Worm (Caenorhabditis elegans) whole organism, early embryonic: ENCODE measurements around the gene acsd-1.
A peak's percentile ranks its signal among the peaks of the same experiment; 100 is the strongest.

Source experiments
- B0310.2 ChIP-seq: sonication (generic microtip); optimal IDR thresholded peaks from 2 replicates; lab custom pipeline; 2016; ENCODE audit warnings: mild to moderate bottlenecking, missing genetic modification characterization, missing compliant biosample characterization
- F13C5.2 ChIP-seq: sonication (generic microtip); optimal IDR thresholded peaks from 2 replicates; lab custom pipeline; 2017; ENCODE audit warnings: mild to moderate bottlenecking, missing genetic modification characterization, inconsistent platforms, missing compliant biosample characterization
- aly-1 ChIP-seq: sonication (generic microtip); optimal IDR thresholded peaks from 2 replicates; lab custom pipeline; 2016; ENCODE audit warnings: missing genetic modification characterization, missing compliant biosample characterization
- ama-1 ChIP-seq: fragments of 150-350 bp; optimal IDR thresholded peaks from 2 replicates; lab custom pipeline; 2014
- ceh-13 ChIP-seq: fragments of 200-800 bp; sonication (Bioruptor generic); optimal IDR thresholded peaks from 2 replicates; lab custom pipeline; 2018; ENCODE audit warnings: mild to moderate bottlenecking, missing genetic modification characterization, missing compliant biosample characterization
- ceh-36 ChIP-seq: sonication (generic microtip); optimal IDR thresholded peaks from 2 replicates; lab custom pipeline; 2016; ENCODE audit warnings: missing genetic modification characterization, inconsistent platforms, missing compliant biosample characterization
- ets-7 ChIP-seq: sonication (generic microtip); optimal IDR thresholded peaks from 2 replicates; lab custom pipeline; 2016; ENCODE audit warnings: missing genotype, missing genetic modification characterization, missing compliant biosample characterization
- flt-1 ChIP-seq: fragments of 200-800 bp; sonication (Bioruptor generic); IDR thresholded peaks from 2 replicates; pipeline ENCODE4 v1.3.6; 2022; ENCODE audit warnings: missing genetic modification characterization, missing compliant biosample characterization
- hmbx-1 ChIP-seq: sonication (generic microtip); optimal IDR thresholded peaks from 2 replicates; lab custom pipeline; 2016; ENCODE audit warnings: mild to moderate bottlenecking, missing genetic modification characterization, missing compliant biosample characterization
- hmg-4 ChIP-seq: fragments of 200-800 bp; sonication (Bioruptor generic); optimal IDR thresholded peaks from 2 replicates; lab custom pipeline; 2018; ENCODE audit warnings: mild to moderate bottlenecking, missing genetic modification characterization, missing compliant biosample characterization
- hnd-1 ChIP-seq: sonication (generic microtip); optimal IDR thresholded peaks from 2 replicates; lab custom pipeline; 2016; ENCODE audit warnings: missing genetic modification characterization, missing compliant biosample characterization
- pes-1 ChIP-seq: fragments of 200-800 bp; sonication (Bioruptor generic); IDR thresholded peaks from 2 replicates; pipeline ENCODE4 v1.3.6; 2022; ENCODE audit warnings: missing genetic modification reagents, missing genetic modification characterization, missing compliant biosample characterization
- scrt-1 ChIP-seq: fragments of 200-800 bp; sonication (Bioruptor generic); IDR thresholded peaks from 2 replicates; pipeline ENCODE4 v1.3.6; 2022; ENCODE audit warnings: missing genetic modification characterization, missing compliant biosample characterization
- sea-1 ChIP-seq: fragments of 200-800 bp; sonication (Bioruptor generic); conservative IDR thresholded peaks from 2 replicates; pipeline ENCODE4 v1.3.6; 2022; ENCODE audit warnings: missing genetic modification characterization, missing compliant biosample characterization
- tbx-11 ChIP-seq: fragments of 200-800 bp; sonication (Bioruptor generic); IDR thresholded peaks from 2 replicates; pipeline ENCODE4 v1.3.6; 2022; ENCODE audit warnings: missing genetic modification characterization, missing compliant biosample characterization
- tbx-37 ChIP-seq: fragments of 200-800 bp; sonication (Bioruptor generic); conservative IDR thresholded peaks from 2 replicates; pipeline ENCODE4 v1.3.6; 2022; ENCODE audit warnings: missing genetic modification reagents, missing genetic modification characterization, missing compliant biosample characterization
- tra-4 ChIP-seq: sonication (generic microtip); optimal IDR thresholded peaks from 2 replicates; lab custom pipeline; 2017; ENCODE audit warnings: missing genetic modification characterization, missing compliant biosample characterization

The acsd-1 gene

ce11 chrIII:1144816-1145215 is 28.6 kb downstream of the acsd-1 start:
- TF ChIP-seq hnd-1 (no peak), hmbx-1 (tag; lab: Kevin White, UChicago) (no peak), ets-7 (tag; lab: Kevin White, UChicago) (no peak), tbx-11 (no peak), F13C5.2 (tag; lab: Kevin White, UChicago) (no peak), ceh-36 (tag; lab: Kevin White, UChicago) (no peak), ama-1 (no peak), flt-1 (GFP tag; lab: Robert Waterston, UW) (no peak)

ce11 chrIII:1147863-1148262 is 31.6 kb downstream of the acsd-1 start:
- TF ChIP-seq B0310.2 (no peak), hmg-4 (GFP tag; lab: Kevin White, UChicago) (no peak), pes-1 (GFP tag; lab: Robert Waterston, UW) (no peak), ama-1 (no peak), aly-1 (tag; lab: Kevin White, UChicago) (no peak), tra-4 (tag; lab: Kevin White, UChicago) (no peak), flt-1 (GFP tag; lab: Robert Waterston, UW) (no peak), F13C5.2 (tag; lab: Kevin White, UChicago) (no peak), sea-1 (GFP tag; lab: Robert Waterston, UW) (no peak), ets-7 (tag; lab: Kevin White, UChicago) (no peak), hnd-1 (no peak), hmbx-1 (tag; lab: Kevin White, UChicago) (no peak)

ce11 chrIII:1149472-1149871 is 33.2 kb downstream of the acsd-1 start:
- TF ChIP-seq hnd-1 (no peak), flt-1 (GFP tag; lab: Robert Waterston, UW) (no peak), tra-4 (tag; lab: Kevin White, UChicago) (no peak), tbx-37 (GFP tag; lab: Robert Waterston, UW) (no peak), aly-1 (tag; lab: Kevin White, UChicago) (no peak), hmbx-1 (tag; lab: Kevin White, UChicago) (no peak), sea-1 (GFP tag; lab: Robert Waterston, UW) (no peak)

ce11 chrIII:1151680-1152079 is 35.4 kb downstream of the acsd-1 start, which contains the start of gene cdh-12:
TSS of gene cdh-12 (plus strand) at chrIII:1152044.
- no peak for TF ChIP-seq ceh-13
- no peak for TF ChIP-seq tra-4 (tag; lab: Kevin White, UChicago)
- no peak for TF ChIP-seq flt-1 (GFP tag; lab: Robert Waterston, UW)
- no peak for TF ChIP-seq hmg-4 (GFP tag; lab: Kevin White, UChicago)
- no peak for TF ChIP-seq ama-1
- TF ChIP-seq ets-7 (tag; lab: Kevin White, UChicago) = no peak
- TF ChIP-seq hnd-1 = no peak
- TF ChIP-seq aly-1 (tag; lab: Kevin White, UChicago) = no peak
- TF ChIP-seq pes-1 (GFP tag; lab: Robert Waterston, UW) = no peak
- no peak for TF ChIP-seq sea-1 (GFP tag; lab: Robert Waterston, UW)
- no peak for TF ChIP-seq tbx-11

- TF ChIP-seq hnd-1 = no peak
- 0 out of 2 replicates have a peak, but pooled peaks have one; percentile 41 for TF ChIP-seq sea-1 (GFP tag; lab: Robert Waterston, UW)
- no peak for TF ChIP-seq ama-1
- TF ChIP-seq hmg-4 (GFP tag; lab: Kevin White, UChicago) = peak; percentile 4
- no peak for TF ChIP-seq B0310.2
These were observed 45.7 kb downstream of the acsd-1 start for ce11 chrIII:1161946-1162345.

- TF ChIP-seq ama-1 (no peak), flt-1 (GFP tag; lab: Robert Waterston, UW) (no peak), hnd-1 (no peak), ceh-36 (tag; lab: Kevin White, UChicago) (no peak), aly-1 (tag; lab: Kevin White, UChicago) (no peak), hmg-4 (GFP tag; lab: Kevin White, UChicago) (no peak), tbx-11 (no peak), pes-1 (GFP tag; lab: Robert Waterston, UW) (no peak), F13C5.2 (tag; lab: Kevin White, UChicago) (no peak), tbx-37 (GFP tag; lab: Robert Waterston, UW) (no peak), scrt-1 (GFP tag; lab: Robert Waterston, UW) (no peak), tra-4 (tag; lab: Kevin White, UChicago) (no peak), ets-7 (tag; lab: Kevin White, UChicago) (no peak), hmbx-1 (tag; lab: Kevin White, UChicago) (no peak)
These were observed 46.9 kb downstream of the acsd-1 start for ce11 chrIII:1163203-1163602.

- TF ChIP-seq pes-1 (GFP tag; lab: Robert Waterston, UW) = 0 out of 2 replicates have a peak, but pooled peaks have one; percentile 19
- no peak for TF ChIP-seq B0310.2
- TF ChIP-seq flt-1 (GFP tag; lab: Robert Waterston, UW) = no peak
- no peak for TF ChIP-seq sea-1 (GFP tag; lab: Robert Waterston, UW)
These were observed 48.4 kb downstream of the acsd-1 start for ce11 chrIII:1164668-1165067.

- TF ChIP-seq ets-7 (tag; lab: Kevin White, UChicago) (no peak), tbx-11 (no peak), hmg-4 (GFP tag; lab: Kevin White, UChicago) (no peak), hnd-1 (no peak), F13C5.2 (tag; lab: Kevin White, UChicago) (no peak), sea-1 (GFP tag; lab: Robert Waterston, UW) (no peak), aly-1 (tag; lab: Kevin White, UChicago) (no peak), scrt-1 (GFP tag; lab: Robert Waterston, UW) (no peak), pes-1 (GFP tag; lab: Robert Waterston, UW) (no peak), ceh-13 (no peak), tbx-37 (GFP tag; lab: Robert Waterston, UW) (no peak), tra-4 (tag; lab: Kevin White, UChicago) (no peak), hmbx-1 (tag; lab: Kevin White, UChicago) (no peak), ceh-36 (tag; lab: Kevin White, UChicago) (no peak), B0310.2 (no peak), ama-1 (no peak), flt-1 (GFP tag; lab: Robert Waterston, UW) (no peak)
These were observed 50.1 kb downstream of the acsd-1 start for ce11 chrIII:1166388-1166787.
